Worm (Caenorhabditis elegans): ENCODE measurements around the gene F49F1.2.

ce11 chrIV:4115634-4116033 lies at the start of gene F49F1.2, which contains the start of gene F49F1.4:
- TF ChIP-seq pha-4 (tag; optimal IDR thresholded peaks at IDR 0.05): no peak
- no peak for TF ChIP-seq ceh-28 (tag; optimal IDR thresholded peaks at IDR 0.05)
- no peak for TF ChIP-seq fkh-10 (GFP tag; optimal IDR thresholded peaks at IDR 0.05)
- TF ChIP-seq fos-1 (tag; optimal IDR thresholded peaks at IDR 0.05): no peak
- TF ChIP-seq nhr-28 (tag; optimal IDR thresholded peaks at IDR 0.05): no peak
- no peak for TF ChIP-seq snpc-4 (tag; optimal IDR thresholded peaks at IDR 0.05)
- no peak for TF ChIP-seq ceh-16 (tag; optimal IDR thresholded peaks at IDR 0.05)
